Fruit fly (Drosophila melanogaster) whole organism: ENCODE data around the gene primo-2.

ENCODE experiments used
- CG8478 ChIP-seq: fragments of >200 bp; optimal IDR thresholded peaks from 2 replicates; lab custom pipeline; 2018; ENCODE audit warnings: inconsistent platforms
- Dll ChIP-seq: fragments of >200 bp; optimal IDR thresholded peaks from 2 replicates; lab custom pipeline; 2017
- EcR ChIP-seq, 2 experiments: fragments of >200 bp; optimal IDR thresholded peaks; 2 replicates each; lab custom pipeline; 2017; ENCODE audit warnings: missing biosample characterization in 2 of 2, missing genetic modification characterization in 2 of 2, missing genetic modification reagents in 2 of 2
- pan ChIP-seq: fragments of >200 bp; optimal IDR thresholded peaks from 2 replicates; lab custom pipeline; 2017
- psq ChIP-seq: fragments of >200 bp; optimal IDR thresholded peaks from 2 replicates; lab custom pipeline; 2017
- usp ChIP-seq: fragments of >200 bp; optimal IDR thresholded peaks from 2 replicates; lab custom pipeline; 2017; ENCODE audit warnings: missing biosample characterization, missing genetic modification characterization, mixed read lengths

Gene primo-2

dm6 chr3R:13711735-13712134 is at the start of gene primo-2, which contains the start of gene primo-1:
Gene primo-2 (minus strand): TSS chr3R:13711835.
Gene primo-1 (minus strand): TSS chr3R:13711835.
- TF ChIP-seq Dll (no peak), usp (GFP tag; lab: Kevin White, UChicago) (no peak), EcR (GFP tag; optimal IDR thresholded peaks at IDR 0.05; lab: Kevin White, UChicago) (no peak), pan (lab: Kevin White, UChicago) (no peak)

- TF ChIP-seq psq (lab: Kevin White, UChicago) (no peak), Dll (no peak), pan (lab: Kevin White, UChicago) (no peak), CG8478 (lab: Kevin White, UChicago) (no peak), usp (GFP tag; lab: Kevin White, UChicago) (no peak), EcR (GFP tag; optimal IDR thresholded peaks at IDR 0.05; lab: Kevin White, UChicago) (no peak)
Measured at dm6 chr3R:13746066-13746673, 34.5 kb upstream of the primo-2 start.

- TF ChIP-seq psq (lab: Kevin White, UChicago) (no peak), Dll (no peak), CG8478 (lab: Kevin White, UChicago) (no peak), pan (lab: Kevin White, UChicago) (no peak), EcR (GFP tag; optimal IDR thresholded peaks at IDR 0.05; lab: Kevin White, UChicago) (no peak), usp (GFP tag; lab: Kevin White, UChicago) (no peak)
Measured at dm6 chr3R:13735304-13735898, 23.8 kb upstream of the primo-2 start.

dm6 chr3R:13730005-13730404 is 18.4 kb upstream of the primo-2 start:
- TF ChIP-seq psq (lab: Kevin White, UChicago): no peak
- no peak for TF ChIP-seq usp (GFP tag; lab: Kevin White, UChicago)
- TF ChIP-seq pan (lab: Kevin White, UChicago): no peak
- TF ChIP-seq EcR (GFP tag; optimal IDR thresholded peaks at IDR 0.05; lab: Kevin White, UChicago): no peak

- TF ChIP-seq psq (lab: Kevin White, UChicago) (no peak), pan (lab: Kevin White, UChicago) (no peak), EcR (GFP tag; optimal IDR thresholded peaks at IDR 0.05; lab: Kevin White, UChicago) (no peak), CG8478 (lab: Kevin White, UChicago) (no peak), Dll (no peak), usp (GFP tag; lab: Kevin White, UChicago) (no peak)
Measured at dm6 chr3R:13728897-13729296, 17.3 kb upstream of the primo-2 start.

dm6 chr3R:13726795-13727194 is 15.2 kb upstream of the primo-2 start:
- TF ChIP-seq usp (GFP tag; lab: Kevin White, UChicago): no peak
- no peak for TF ChIP-seq CG8478 (lab: Kevin White, UChicago)
- TF ChIP-seq EcR (GFP tag; optimal IDR thresholded peaks at IDR 0.05; lab: Kevin White, UChicago): no peak
- no peak for TF ChIP-seq psq (lab: Kevin White, UChicago)
- TF ChIP-seq pan (lab: Kevin White, UChicago): no peak
- TF ChIP-seq Dll: no peak

dm6 chr3R:13724029-13724638 is 12.5 kb upstream of the primo-2 start:
- no peak for TF ChIP-seq EcR (GFP tag; optimal IDR thresholded peaks at IDR 0.05; lab: Kevin White, UChicago)
- TF ChIP-seq usp (GFP tag; lab: Kevin White, UChicago): no peak
- no peak for TF ChIP-seq Dll
- no peak for TF ChIP-seq pan (lab: Kevin White, UChicago)
- TF ChIP-seq psq (lab: Kevin White, UChicago): no peak
- TF ChIP-seq CG8478 (lab: Kevin White, UChicago): no peak

- TF ChIP-seq pan (lab: Kevin White, UChicago) (no peak), EcR (GFP tag; optimal IDR thresholded peaks at IDR 0.05; lab: Kevin White, UChicago) (no peak), CG8478 (lab: Kevin White, UChicago) (no peak), psq (lab: Kevin White, UChicago) (no peak), Dll (no peak), usp (GFP tag; lab: Kevin White, UChicago) (no peak)
Measured at dm6 chr3R:13722451-13722850, 10.8 kb upstream of the primo-2 start.

dm6 chr3R:13721998-13722397 is 10.4 kb upstream of the primo-2 start:
- TF ChIP-seq psq (lab: Kevin White, UChicago) (no peak), EcR (GFP tag; optimal IDR thresholded peaks at IDR 0.05; lab: Kevin White, UChicago) (no peak), CG8478 (lab: Kevin White, UChicago) (no peak), Dll (no peak), pan (lab: Kevin White, UChicago) (no peak)

dm6 chr3R:13720798-13721197 is 9.2 kb upstream of the primo-2 start:
- no peak for TF ChIP-seq psq (lab: Kevin White, UChicago)
- TF ChIP-seq pan (lab: Kevin White, UChicago): no peak
- TF ChIP-seq Dll: no peak
- TF ChIP-seq CG8478 (lab: Kevin White, UChicago): no peak
- TF ChIP-seq usp (GFP tag; lab: Kevin White, UChicago): no peak
- TF ChIP-seq EcR (GFP tag; optimal IDR thresholded peaks at IDR 0.05; lab: Kevin White, UChicago): no peak

dm6 chr3R:13719053-13719452 is 7.4 kb upstream of the primo-2 start:
- TF ChIP-seq CG8478 (lab: Kevin White, UChicago): no peak
- no peak for TF ChIP-seq usp (GFP tag; lab: Kevin White, UChicago)
- TF ChIP-seq pan (lab: Kevin White, UChicago): no peak
- no peak for TF ChIP-seq psq (lab: Kevin White, UChicago)

dm6 chr3R:13718076-13718475 is 6.4 kb upstream of the primo-2 start, which contains the start of gene Ubc87F:
Gene Ubc87F (minus strand): TSS chr3R:13718176.
- no peak for TF ChIP-seq psq (lab: Kevin White, UChicago)
- no peak for TF ChIP-seq Dll
- no peak for TF ChIP-seq usp (GFP tag; lab: Kevin White, UChicago)
- no peak for TF ChIP-seq CG8478 (lab: Kevin White, UChicago)
- no peak for TF ChIP-seq EcR (GFP tag; optimal IDR thresholded peaks at IDR 0.05; lab: Kevin White, UChicago)
- TF ChIP-seq pan (lab: Kevin White, UChicago): no peak
